Fruit fly (Drosophila melanogaster): ENCODE measurements around the gene Nrg.

DNA sequence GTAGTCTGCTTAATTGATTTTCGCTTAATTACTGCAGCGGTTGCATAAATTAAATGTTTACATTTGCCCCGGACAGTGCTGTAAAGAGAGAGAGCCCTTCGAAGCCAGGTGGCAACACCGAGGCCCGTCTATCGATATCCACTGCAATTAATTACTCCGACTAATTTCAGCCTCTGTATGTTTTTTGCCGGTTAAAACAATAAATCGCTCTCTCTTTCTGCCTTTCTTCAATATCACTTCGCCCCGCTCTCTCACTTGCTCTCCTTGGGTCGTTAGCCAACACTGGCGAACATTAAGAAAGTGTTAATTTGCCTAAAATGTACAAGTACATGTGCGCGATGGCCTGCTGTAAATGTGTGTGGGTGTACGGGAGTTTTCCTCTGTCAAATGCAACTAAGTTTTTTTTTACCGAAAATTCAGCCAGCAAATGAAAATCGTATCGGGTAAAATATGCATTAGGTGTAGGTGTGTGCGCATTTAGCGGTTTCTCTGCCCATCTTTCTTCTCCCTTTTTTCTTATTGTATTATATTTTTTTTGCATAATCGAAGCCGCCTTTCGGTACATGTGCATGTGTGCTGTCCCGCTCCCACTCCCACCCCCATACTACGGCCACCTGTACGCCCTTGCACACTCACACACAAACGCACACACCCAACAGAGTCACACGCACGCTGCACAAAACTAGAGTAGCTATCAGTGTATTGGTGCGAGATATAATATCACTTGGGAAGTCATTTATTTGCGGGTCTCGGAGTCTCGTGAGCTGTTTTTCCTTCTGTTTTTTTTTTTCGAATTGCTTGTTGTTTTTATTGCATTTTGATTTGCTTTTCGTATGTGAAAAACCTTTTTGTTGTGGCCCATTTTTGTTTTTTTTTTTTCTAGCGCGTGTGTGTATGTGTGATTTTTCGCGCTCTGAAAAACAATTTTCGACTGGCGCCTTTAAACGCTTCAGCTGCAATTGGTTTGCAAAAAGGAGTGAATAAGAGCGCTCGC lies 44.5 kb downstream of the Nrg start:
- TF ChIP-seq pad (GFP tag; optimal IDR thresholded peaks at IDR 0.05) = peak; percentile 65
- peak; percentile 95 for TF ChIP-seq cic (GFP tag; optimal IDR thresholded peaks at IDR 0.05)
- TF ChIP-seq Clk (GFP tag; optimal IDR thresholded peaks at IDR 0.05) = no peak
- peak; percentile 57 for TF ChIP-seq CG14711 (tag; optimal IDR thresholded peaks at IDR 0.05)
- TF ChIP-seq CG1620 (GFP tag; optimal IDR thresholded peaks at IDR 0.05) = peak; percentile 61
- TF ChIP-seq CG5204 (GFP tag; optimal IDR thresholded peaks at IDR 0.05) = no peak
- peak; percentile 74 for TF ChIP-seq CG7101 (tag; optimal IDR thresholded peaks at IDR 0.05)
- TF ChIP-seq cnc (optimal IDR thresholded peaks at IDR 0.05) = no peak
- peak; percentile 9 for TF ChIP-seq CG33017 (tag; optimal IDR thresholded peaks at IDR 0.05)
